Fruit fly (Drosophila melanogaster) whole organism, embryonic: Measurements from ENCODE around the gene Tom70.

ENCODE experiments used
- Atf-2 ChIP-seq: fragments of 200-800 bp; sonication (Bioruptor generic); optimal IDR thresholded peaks from 2 replicates; lab custom pipeline; 2016; ENCODE audit warnings: missing biosample characterization, missing genetic modification characterization
- B-H2 ChIP-seq: fragments of 200-800 bp; sonication (Bioruptor generic); optimal IDR thresholded peaks from 2 replicates; lab custom pipeline; 2018; ENCODE audit warnings: missing biosample characterization, mild to moderate bottlenecking, missing genetic modification characterization
- Bteb2 ChIP-seq: fragments of 200-800 bp; sonication (Bioruptor generic); optimal IDR thresholded peaks from 2 replicates; lab custom pipeline; 2016; ENCODE audit warnings: missing biosample characterization, missing genetic modification characterization
- CG10366 ChIP-seq: fragments of 200-800 bp; sonication (Bioruptor generic); IDR thresholded peaks from 2 replicates; pipeline ENCODE4 v1.3.6; 2022; ENCODE audit warnings: missing biosample characterization, missing genetic modification characterization
- CG10431 ChIP-seq: fragments of 200-800 bp; sonication (Bioruptor generic); optimal IDR thresholded peaks from 3 replicates; lab custom pipeline; 2018; ENCODE audit warnings: missing biosample characterization, mild to moderate bottlenecking, missing genetic modification characterization
- CG10979 ChIP-seq: fragments of 200-800 bp; sonication (Bioruptor generic); optimal IDR thresholded peaks from 2 replicates; lab custom pipeline; 2018; ENCODE audit warnings: missing biosample characterization, mild to moderate bottlenecking, missing genetic modification characterization, moderate library complexity
- CG11085 ChIP-seq: fragments of 200-800 bp; sonication (Bioruptor generic); IDR thresholded peaks from 2 replicates; pipeline ENCODE4 v1.3.6; 2022; ENCODE audit warnings: missing biosample characterization, missing genetic modification characterization
- CG11723 ChIP-seq: fragments of 200-800 bp; sonication (Bioruptor generic); optimal IDR thresholded peaks from 2 replicates; lab custom pipeline; 2017; ENCODE audit warnings: missing biosample characterization, mild to moderate bottlenecking, missing genetic modification characterization
- CG12299 ChIP-seq: fragments of 200-800 bp; sonication (Bioruptor generic); optimal IDR thresholded peaks from 2 replicates; lab custom pipeline; 2018; ENCODE audit warnings: missing biosample characterization, mild to moderate bottlenecking, missing genetic modification characterization
- CG13123 ChIP-seq: fragments of 200-800 bp; sonication (Bioruptor generic); optimal IDR thresholded peaks from 2 replicates; lab custom pipeline; 2016; ENCODE audit warnings: missing biosample characterization, missing genetic modification characterization
- CG13775 ChIP-seq: fragments of 200-800 bp; sonication (Bioruptor generic); optimal IDR thresholded peaks from 3 replicates; lab custom pipeline; 2017; ENCODE audit warnings: missing biosample characterization, mild to moderate bottlenecking, missing genetic modification characterization
- CG16863 ChIP-seq: fragments of 200-800 bp; sonication (Bioruptor generic); optimal IDR thresholded peaks from 3 replicates; lab custom pipeline; 2016; ENCODE audit warnings: missing biosample characterization, missing genetic modification characterization
- CG17829 ChIP-seq: fragments of 200-800 bp; optimal IDR thresholded peaks from 2 replicates; lab custom pipeline; 2019; ENCODE audit warnings: missing biosample characterization, mild to moderate bottlenecking, missing genetic modification characterization, moderate library complexity
- CG18011 ChIP-seq: fragments of 200-800 bp; sonication (Bioruptor generic); optimal IDR thresholded peaks from 2 replicates; lab custom pipeline; 2017; ENCODE audit warnings: missing biosample characterization, missing genetic modification characterization, mild to moderate bottlenecking, moderate library complexity, missing genotype
- CG2120 ChIP-seq: fragments of 200-800 bp; sonication (Bioruptor generic); optimal IDR thresholded peaks from 3 replicates; lab custom pipeline; 2016; ENCODE audit warnings: missing biosample characterization, missing genetic modification characterization
- CG2889 ChIP-seq: fragments of 200-800 bp; sonication (Bioruptor generic); IDR thresholded peaks from 3 replicates; pipeline ENCODE4 v1.3.6; 2022; ENCODE audit warnings: missing biosample characterization, missing genetic modification characterization
- CG32772 ChIP-seq: fragments of 200-800 bp; sonication (Bioruptor generic); IDR thresholded peaks from 2 replicates; pipeline ENCODE4 v1.3.6; 2022; ENCODE audit warnings: missing biosample characterization, missing genetic modification characterization
- CG3407 ChIP-seq: fragments of 200-800 bp; sonication (Bioruptor generic); optimal IDR thresholded peaks from 2 replicates; lab custom pipeline; 2018; ENCODE audit warnings: missing biosample characterization, mild to moderate bottlenecking, missing genetic modification characterization
- CG5180 ChIP-seq: fragments of 200-800 bp; sonication (Bioruptor generic); optimal IDR thresholded peaks from 3 replicates; lab custom pipeline; 2017; ENCODE audit warnings: missing biosample characterization, missing genetic modification characterization, mild to moderate bottlenecking, moderate library complexity, missing genetic modification reagents
- CG6683 ChIP-seq: fragments of 200-800 bp; sonication (Bioruptor generic); optimal IDR thresholded peaks from 2 replicates; lab custom pipeline; 2017; ENCODE audit warnings: missing biosample characterization, mild to moderate bottlenecking, missing genetic modification characterization, missing genetic modification reagents
- CG7357 ChIP-seq: fragments of 200-800 bp; sonication (Bioruptor generic); IDR thresholded peaks from 3 replicates; pipeline ENCODE4 v1.3.6; 2022; ENCODE audit warnings: missing biosample characterization, missing genetic modification characterization
- CG8281 ChIP-seq: fragments of 200-800 bp; sonication (Bioruptor generic); optimal IDR thresholded peaks from 2 replicates; lab custom pipeline; 2018; ENCODE audit warnings: missing biosample characterization, mild to moderate bottlenecking, missing genetic modification characterization, moderate library complexity
- CG8944 ChIP-seq: fragments of 200-800 bp; sonication (Bioruptor generic); optimal IDR thresholded peaks from 3 replicates; lab custom pipeline; 2016; ENCODE audit warnings: missing biosample characterization, missing genetic modification characterization
- Camta ChIP-seq: fragments of 200-800 bp; sonication (Bioruptor generic); optimal IDR thresholded peaks from 2 replicates; lab custom pipeline; 2016; ENCODE audit warnings: missing biosample characterization, missing genetic modification characterization
- Dbx ChIP-seq: fragments of 200-800 bp; sonication (Bioruptor generic); IDR thresholded peaks from 3 replicates; pipeline ENCODE4 v1.3.6; 2022; ENCODE audit warnings: missing biosample characterization, missing genetic modification characterization
- Drgx ChIP-seq: fragments of 200-800 bp; sonication (Bioruptor generic); IDR thresholded peaks from 2 replicates; pipeline ENCODE4 v1.3.6; 2022; ENCODE audit warnings: missing biosample characterization, missing genetic modification characterization
- Hey ChIP-seq: fragments of 200-800 bp; sonication (Bioruptor generic); optimal IDR thresholded peaks from 3 replicates; lab custom pipeline; 2018; ENCODE audit warnings: missing biosample characterization, mild to moderate bottlenecking, missing genetic modification characterization
- Hmr ChIP-seq: fragments of 200-800 bp; sonication (Bioruptor generic); optimal IDR thresholded peaks from 3 replicates; lab custom pipeline; 2017; ENCODE audit warnings: mild to moderate bottlenecking, missing biosample characterization, missing genetic modification reagents, missing genetic modification characterization
- NFAT ChIP-seq: fragments of 200-800 bp; sonication (Bioruptor generic); IDR thresholded peaks from 2 replicates; pipeline ENCODE4 v1.3.6; 2022; ENCODE audit warnings: missing biosample characterization, missing genetic modification characterization
- Xrp1 ChIP-seq: fragments of 200-800 bp; sonication (Bioruptor generic); IDR thresholded peaks from 2 replicates; pipeline ENCODE4 v1.3.6; 2022; ENCODE audit warnings: missing biosample characterization, missing genetic modification characterization
- ab ChIP-seq: fragments of 200-800 bp; sonication (Bioruptor generic); optimal IDR thresholded peaks from 2 replicates; lab custom pipeline; 2016; ENCODE audit warnings: missing biosample characterization, missing genetic modification characterization
- bsh ChIP-seq, 2 experiments: fragments of 200-800 bp; sonication (Bioruptor generic); optimal IDR thresholded peaks; 2 replicates each; lab custom pipeline; 2017 to 2018; ENCODE audit warnings: mild to moderate bottlenecking in 2 of 2, missing biosample characterization in 2 of 2, missing genetic modification characterization in 2 of 2, moderate library complexity in 1 of 2
- chinmo ChIP-seq: fragments of 200-800 bp; sonication (Bioruptor generic); IDR thresholded peaks from 4 replicates; pipeline ENCODE4 v1.3.6; 2022; ENCODE audit warnings: missing biosample characterization, missing genetic modification characterization; ENCODE audit not compliant: partially characterized antibody
- ewg ChIP-seq: fragments of 200-800 bp; sonication (Bioruptor generic); optimal IDR thresholded peaks from 3 replicates; lab custom pipeline; 2017; ENCODE audit warnings: mild to moderate bottlenecking, missing biosample characterization, missing genetic modification reagents, missing genetic modification characterization
- fd102C ChIP-seq: fragments of 200-800 bp; sonication (Bioruptor generic); optimal IDR thresholded peaks from 2 replicates; lab custom pipeline; 2018; ENCODE audit warnings: missing biosample characterization, mild to moderate bottlenecking, missing genetic modification characterization, moderate library complexity
- her ChIP-seq: fragments of 200-800 bp; sonication (Bioruptor generic); optimal IDR thresholded peaks from 2 replicates; lab custom pipeline; 2016; ENCODE audit warnings: missing biosample characterization, missing genetic modification characterization
- insv ChIP-seq, 2 experiments: fragments of 200-800 bp; sonication (Bioruptor generic); optimal IDR thresholded peaks; 3 replicates each; lab custom pipeline; 2016 to 2018; ENCODE audit warnings: missing biosample characterization in 2 of 2, missing genetic modification characterization in 2 of 2
- kah ChIP-seq: fragments of 200-800 bp; sonication (Bioruptor generic); optimal IDR thresholded peaks from 2 replicates; lab custom pipeline; 2018; ENCODE audit warnings: missing biosample characterization, mild to moderate bottlenecking, missing genetic modification characterization
- kni ChIP-seq: fragments of 200-800 bp; sonication (Bioruptor generic); optimal IDR thresholded peaks from 3 replicates; lab custom pipeline; 2017; ENCODE audit warnings: mild to moderate bottlenecking, missing biosample characterization, missing genetic modification reagents, missing genetic modification characterization
- mld ChIP-seq: fragments of 200-800 bp; sonication (Bioruptor generic); IDR thresholded peaks from 3 replicates; pipeline ENCODE4 v1.3.6; 2022; ENCODE audit warnings: missing biosample characterization, missing genetic modification characterization; ENCODE audit not compliant: partially characterized antibody
- nerfin-2 ChIP-seq: fragments of 200-800 bp; sonication (Bioruptor generic); IDR thresholded peaks from 2 replicates; pipeline ENCODE4 v1.3.6; 2022; ENCODE audit warnings: missing biosample characterization, missing genetic modification characterization; ENCODE audit not compliant: partially characterized antibody
- onecut ChIP-seq: fragments of 200-800 bp; sonication (Bioruptor generic); IDR thresholded peaks from 2 replicates; pipeline ENCODE4 v1.3.6; 2022; ENCODE audit warnings: missing biosample characterization, missing genetic modification characterization
- pita ChIP-seq: fragments of 200-800 bp; sonication (Bioruptor generic); optimal IDR thresholded peaks from 2 replicates; lab custom pipeline; 2017; ENCODE audit warnings: missing biosample characterization, mild to moderate bottlenecking, missing genetic modification characterization
- pum ChIP-seq: fragments of 200-800 bp; sonication (Bioruptor generic); optimal IDR thresholded peaks from 2 replicates; lab custom pipeline; 2016; ENCODE audit warnings: missing biosample characterization, missing genetic modification characterization
- sd ChIP-seq: fragments of 200-800 bp; sonication (Bioruptor generic); optimal IDR thresholded peaks from 3 replicates; lab custom pipeline; 2018; ENCODE audit warnings: missing biosample characterization, mild to moderate bottlenecking, missing genetic modification characterization, moderate library complexity
- tgo ChIP-seq: fragments of 200-800 bp; sonication (Bioruptor generic); IDR thresholded peaks from 3 replicates; pipeline ENCODE4 v1.3.6; 2022; ENCODE audit warnings: missing biosample characterization, missing genetic modification characterization
- unc-4 ChIP-seq: fragments of 200-800 bp; sonication (Bioruptor generic); IDR thresholded peaks from 2 replicates; pipeline ENCODE4 v1.3.6; 2022; ENCODE audit warnings: missing biosample characterization, missing genetic modification characterization; ENCODE audit not compliant: partially characterized antibody

The Tom70 gene

DNA sequence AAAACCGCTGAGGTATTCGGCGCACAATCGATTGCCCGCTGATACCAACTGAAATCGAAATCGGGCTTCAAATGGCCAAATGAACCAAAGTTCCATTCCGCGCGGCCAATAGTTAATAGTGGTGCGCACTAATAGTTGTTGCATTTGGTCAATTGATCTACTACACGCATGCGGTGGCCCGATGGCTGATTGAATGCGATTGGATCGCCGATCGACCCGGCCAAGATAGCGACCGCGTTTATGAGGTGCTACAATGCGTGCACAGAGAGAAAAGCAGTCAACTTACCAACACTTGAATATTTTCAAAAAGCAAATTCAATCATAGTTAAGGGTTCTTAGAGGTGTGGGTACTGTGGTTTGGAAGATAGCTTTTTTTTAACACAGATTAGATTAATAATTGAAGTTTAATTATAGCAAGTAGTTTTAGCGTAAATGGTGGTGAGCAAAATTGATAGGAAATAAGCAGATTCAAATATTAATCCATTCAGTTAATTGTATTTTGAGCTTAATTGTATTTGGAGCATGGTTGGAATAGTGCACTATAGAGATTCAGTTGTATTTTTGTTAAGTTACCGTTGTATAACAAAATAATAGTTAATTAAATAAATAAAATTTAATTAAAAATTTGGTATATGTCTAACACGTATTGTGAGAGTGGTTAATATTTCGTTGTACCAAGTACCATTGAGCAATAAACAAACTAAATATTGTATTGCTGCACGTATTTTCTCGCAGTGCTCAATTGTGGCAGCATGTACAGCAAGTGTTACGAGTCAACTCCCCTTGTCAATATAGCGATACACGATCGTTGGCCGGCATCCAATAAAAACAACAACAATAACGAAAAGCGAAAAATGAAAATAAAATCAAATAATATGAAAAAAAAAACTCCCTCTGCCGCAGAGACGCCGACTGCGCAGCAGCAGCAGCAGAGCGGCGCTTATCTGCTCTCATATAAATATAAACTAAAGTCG lies 11.6 kb downstream of the Tom70 start (continued):
- TF ChIP-seq Camta: no peak
- TF ChIP-seq CG8944 (GFP tag; lab: Kevin White, UChicago): peak; percentile 37
- TF ChIP-seq B-H2: no peak
- peak; percentile 63 for TF ChIP-seq CG17829
- no peak for TF ChIP-seq CG18011 (GFP tag; lab: Kevin White, UChicago)
- TF ChIP-seq CG11085 (GFP tag; lab: Robert Waterston, UW): peak; percentile 63
- TF ChIP-seq fd102C (GFP tag; lab: Kevin White, UChicago): no peak
- TF ChIP-seq kah (GFP tag; lab: Kevin White, UChicago): peak; percentile 20
- peak; percentile 33 for TF ChIP-seq CG2120 (GFP tag; lab: Kevin White, UChicago)
- no peak for TF ChIP-seq Atf-2
- TF ChIP-seq CG3407 (GFP tag; lab: Kevin White, UChicago): peak; percentile 42
- peak; percentile 38; the same call in 1 of the 2 replicates for TF ChIP-seq NFAT (GFP tag; lab: Robert Waterston, UW)
- 0 out of 3 replicates have a peak, but pooled peaks have one; percentile 27 for TF ChIP-seq CG7357 (GFP tag; lab: Robert Waterston, UW)
- TF ChIP-seq pita: no peak
- TF ChIP-seq ab: no peak
- TF ChIP-seq CG11723 (GFP tag; lab: Kevin White, UChicago): peak; percentile 19
- TF ChIP-seq CG32772: peak; percentile 27
- TF ChIP-seq ewg: peak; percentile 44
- TF ChIP-seq nerfin-2 (GFP tag; lab: Robert Waterston, UW): no peak
- no peak for TF ChIP-seq insv (GFP tag; optimal IDR thresholded peaks at IDR 0.05; lab: Kevin White, UChicago)
- TF ChIP-seq pum: no peak
- TF ChIP-seq bsh (GFP tag; optimal IDR thresholded peaks at IDR 0.05; lab: Kevin White, UChicago): peak; percentile 4 to 47
- TF ChIP-seq CG13775: peak; percentile 72
- no peak for TF ChIP-seq Hey (tag; lab: Kevin White, UChicago)
- no peak for TF ChIP-seq CG8281
- TF ChIP-seq tgo: peak; percentile 55
- TF ChIP-seq onecut (GFP tag; lab: Robert Waterston, UW): peak; percentile 23; the same call in 1 of the 2 replicates
- TF ChIP-seq her (GFP tag; lab: Kevin White, UChicago): no peak
- TF ChIP-seq kni (GFP tag; lab: Kevin White, UChicago): peak; percentile 68
- peak; percentile 31 for TF ChIP-seq CG13123 (GFP tag; lab: Kevin White, UChicago)
- peak; percentile 64 for TF ChIP-seq Hmr (GFP tag; lab: Kevin White, UChicago)
- peak; percentile 25; the same call in 1 of the 2 replicates for TF ChIP-seq CG10366
- no peak for TF ChIP-seq Dbx
- TF ChIP-seq chinmo: 0 out of 4 replicates have a peak, but pooled peaks have one; percentile 64
- TF ChIP-seq CG10431: peak; percentile 17
- no peak for TF ChIP-seq mld (GFP tag; lab: Robert Waterston, UW)
- TF ChIP-seq CG2889 (GFP tag; lab: Robert Waterston, UW): 0 out of 3 replicates have a peak, but pooled peaks have one; percentile 31
- peak; percentile 18 for TF ChIP-seq CG5180 (GFP tag; lab: Kevin White, UChicago)
- peak; percentile 62 for TF ChIP-seq CG10979 (tag; lab: Kevin White, UChicago)
- TF ChIP-seq Bteb2 (GFP tag; lab: Kevin White, UChicago): peak; percentile 10
- TF ChIP-seq Xrp1 (GFP tag; lab: Robert Waterston, UW): no peak; the same call in none of the 2 replicates
- TF ChIP-seq sd (tag; lab: Kevin White, UChicago): peak; percentile 39
- no peak for TF ChIP-seq CG12299 (tag; lab: Kevin White, UChicago)
- peak; percentile 15 for TF ChIP-seq CG16863 (GFP tag; lab: Kevin White, UChicago)
- TF ChIP-seq Drgx (GFP tag; lab: Robert Waterston, UW): peak; percentile 75
- TF ChIP-seq unc-4: no peak; the same call in 1 of the 2 replicates
- no peak for TF ChIP-seq CG6683 (GFP tag; lab: Kevin White, UChicago)
